Worm (Caenorhabditis elegans): Measurements from ENCODE around the gene ipla-3.

The ipla-3 gene

ce11 chrV:20703998-20704572, 25.0 kb downstream of the ipla-3 start, which contains the start of the genes F53F8.5 and F53F8.6 (continued):
- TF ChIP-seq snpc-4 (tag; optimal IDR thresholded peaks at IDR 0.05) (no peak), F37D6.2 (tag; optimal IDR thresholded peaks at IDR 0.05) (no peak), ceh-28 (tag; optimal IDR thresholded peaks at IDR 0.05) (no peak), spr-3 (GFP tag; optimal IDR thresholded peaks at IDR 0.05) (no peak), sdz-12 (GFP tag; optimal IDR thresholded peaks at IDR 0.05) (no peak), T20F7.1 (GFP tag; optimal IDR thresholded peaks at IDR 0.05) (peak; percentile 96), daf-8 (GFP tag; IDR thresholded peaks at IDR 0.05) (no peak), F49E8.2 (tag; optimal IDR thresholded peaks at IDR 0.05; ENCODE audit: borderline replicate concordance) (no peak), T26A8.4 (GFP tag; IDR thresholded peaks at IDR 0.05) (no peak), daf-12 (tag; optimal IDR thresholded peaks at IDR 0.05) (no peak), skn-1 (tag; optimal IDR thresholded peaks at IDR 0.05) (no peak), egl-27 (tag; optimal IDR thresholded peaks at IDR 0.05) (no peak), nhr-102 (tag; optimal IDR thresholded peaks at IDR 0.05) (no peak), mdt-29 (GFP tag; IDR thresholded peaks at IDR 0.05) (no peak), hif-1 (tag; optimal IDR thresholded peaks at IDR 0.05) (no peak), pha-4 (GFP tag; IDR thresholded peaks at IDR 0.05) (no peak), pha-4 (tag; optimal IDR thresholded peaks at IDR 0.05) (no peak), ZK546.5 (tag; optimal IDR thresholded peaks at IDR 0.05) (no peak), fos-1 (tag; optimal IDR thresholded peaks at IDR 0.05) (no peak), R02D3.7 (tag; optimal IDR thresholded peaks at IDR 0.05) (no peak), lin-38 (GFP tag; IDR thresholded peaks at IDR 0.05) (peak; percentile 27; the same call in 1 of the 2 replicates), nhr-76 (tag; optimal IDR thresholded peaks at IDR 0.05) (no peak), php-3 (GFP tag; IDR thresholded peaks at IDR 0.05) (no peak), nhr-6 (tag; optimal IDR thresholded peaks at IDR 0.05) (peak; percentile 29), lin-39 (tag; optimal IDR thresholded peaks at IDR 0.05) (no peak), lin-13 (GFP tag; optimal IDR thresholded peaks at IDR 0.05) (no peak), ceh-62 (tag; optimal IDR thresholded peaks at IDR 0.05) (no peak), Y48G9A.11 (GFP tag; IDR thresholded peaks at IDR 0.05) (peak; percentile 97), nhr-11 (tag; optimal IDR thresholded peaks at IDR 0.05) (no peak), mxl-2 (GFP tag; conservative IDR thresholded peaks at IDR 0.05) (no peak), ztf-11 (tag; optimal IDR thresholded peaks at IDR 0.05) (no peak), gei-8 (GFP tag; optimal IDR thresholded peaks at IDR 0.05) (no peak), nhr-41 (GFP tag; IDR thresholded peaks at IDR 0.05) (no peak), duxl-1 (tag; optimal IDR thresholded peaks at IDR 0.05; ENCODE audit: poor library complexity) (no peak), pqm-1 (tag; optimal IDR thresholded peaks at IDR 0.05) (no peak), lin-1 (GFP tag; IDR thresholded peaks at IDR 0.05) (no peak), ama-1 (optimal IDR thresholded peaks at IDR 0.05) (no peak), attf-4 (tag; optimal IDR thresholded peaks at IDR 0.05) (no peak), ceh-82 (tag; optimal IDR thresholded peaks at IDR 0.05) (no peak), dpl-1 (GFP tag; optimal IDR thresholded peaks at IDR 0.05) (peak; percentile 85), D1046.2 (GFP tag; IDR thresholded peaks at IDR 0.05) (no peak), dmd-8 (GFP tag; IDR thresholded peaks at IDR 0.05) (no peak), nhr-28 (tag; optimal IDR thresholded peaks at IDR 0.05) (no peak), aly-2 (tag; optimal IDR thresholded peaks at IDR 0.05) (no peak), dmd-9 (GFP tag; IDR thresholded peaks at IDR 0.05) (no peak), F26F4.8 (GFP tag; conservative IDR thresholded peaks at IDR 0.05) (no peak), lsy-2 (tag; optimal IDR thresholded peaks at IDR 0.05) (peak in 1 of 2 experiments; percentile 66), ztf-7 (tag; optimal IDR thresholded peaks at IDR 0.05) (no peak), mes-2 (tag; optimal IDR thresholded peaks at IDR 0.05; ENCODE audit: poor library complexity, severe bottlenecking) (peak; percentile 74), hlh-30 (tag; optimal IDR thresholded peaks at IDR 0.05; ENCODE audit: insufficient read depth) (peak; percentile 46)
